Worm (Caenorhabditis elegans) whole organism, mixed stage, embryonic: ENCODE measurements around the gene T26C12.1.

ENCODE experiments used
- M03D4.4 ChIP-seq: sonication (generic microtip); optimal IDR thresholded peaks from 2 replicates; lab custom pipeline; 2017; ENCODE audit warnings: mild to moderate bottlenecking, missing genetic modification characterization, missing compliant biosample characterization
- bed-3 ChIP-seq: fragments of 200-800 bp; sonication (Bioruptor generic); optimal IDR thresholded peaks from 3 replicates; lab custom pipeline; 2018; ENCODE audit warnings: mild to moderate bottlenecking, missing genetic modification characterization, moderate library complexity, missing compliant biosample characterization
- blmp-1 ChIP-seq: fragments of 150-350 bp; optimal IDR thresholded peaks from 2 replicates; lab custom pipeline; 2014; ENCODE audit warnings: missing biosample characterization, missing genetic modification characterization
- ceh-39 ChIP-seq: fragments of 150-350 bp; optimal IDR thresholded peaks from 2 replicates; lab custom pipeline; 2014; ENCODE audit warnings: missing biosample characterization, missing genetic modification characterization
- ceh-43 ChIP-seq: fragments of 200-800 bp; sonication (Bioruptor generic); optimal IDR thresholded peaks from 2 replicates; lab custom pipeline; 2018; ENCODE audit warnings: mild to moderate bottlenecking, missing genetic modification characterization, moderate library complexity, missing compliant biosample characterization
- ceh-83 ChIP-seq: fragments of 200-800 bp; sonication (Bioruptor generic); optimal IDR thresholded peaks from 2 replicates; lab custom pipeline; 2018; ENCODE audit warnings: mild to moderate bottlenecking, missing genetic modification characterization, missing compliant biosample characterization
- ces-1 ChIP-seq: fragments of 150-350 bp; optimal IDR thresholded peaks from 2 replicates; lab custom pipeline; 2014; ENCODE audit warnings: missing biosample characterization, missing genetic modification reagents, missing genetic modification characterization
- cnd-1 ChIP-seq: fragments of 200-800 bp; sonication (Bioruptor generic); optimal IDR thresholded peaks from 2 replicates; lab custom pipeline; 2018; ENCODE audit warnings: mild to moderate bottlenecking, missing genetic modification characterization, missing compliant biosample characterization
- drap-1 ChIP-seq: fragments of 200-800 bp; sonication (Bioruptor generic); optimal IDR thresholded peaks from 3 replicates; lab custom pipeline; 2018; ENCODE audit warnings: mild to moderate bottlenecking, missing genetic modification characterization, missing compliant biosample characterization
- elt-1 ChIP-seq: sonication (generic microtip); optimal IDR thresholded peaks from 2 replicates; lab custom pipeline; 2017; ENCODE audit warnings: missing genetic modification characterization, mild to moderate bottlenecking, missing compliant biosample characterization, antibody characterized with exemption, moderate library complexity, borderline replicate concordance; ENCODE audit not compliant: insufficient read depth
- elt-3 ChIP-seq: fragments of 150-350 bp; optimal IDR thresholded peaks from 2 replicates; lab custom pipeline; 2014; ENCODE audit warnings: missing biosample characterization, missing genetic modification characterization
- flh-1 ChIP-seq: fragments of 200-800 bp; sonication (Bioruptor generic); optimal IDR thresholded peaks from 2 replicates; lab custom pipeline; 2018; ENCODE audit warnings: mild to moderate bottlenecking, missing genetic modification characterization, moderate library complexity, missing compliant biosample characterization
- ham-2 ChIP-seq: fragments of 200-800 bp; sonication (Bioruptor generic); optimal IDR thresholded peaks from 2 replicates; lab custom pipeline; 2018; ENCODE audit warnings: mild to moderate bottlenecking, missing genetic modification characterization, missing compliant biosample characterization
- hlh-1 ChIP-seq: fragments of 150-350 bp; optimal IDR thresholded peaks from 2 replicates; lab custom pipeline; 2014; ENCODE audit warnings: missing biosample characterization, missing genetic modification reagents, missing genetic modification characterization
- lin-13 ChIP-seq: fragments of 150-350 bp; optimal IDR thresholded peaks from 2 replicates; lab custom pipeline; 2014; ENCODE audit warnings: missing biosample characterization, missing genetic modification characterization
- lin-32 ChIP-seq: fragments of 200-800 bp; sonication (Bioruptor generic); optimal IDR thresholded peaks from 2 replicates; lab custom pipeline; 2018; ENCODE audit warnings: mild to moderate bottlenecking, missing genetic modification characterization, missing compliant biosample characterization
- lsy-2 ChIP-seq: fragments of 150-350 bp; optimal IDR thresholded peaks from 2 replicates; lab custom pipeline; 2014; ENCODE audit warnings: missing biosample characterization, missing genetic modification characterization
- mab-5 ChIP-seq: fragments of 150-350 bp; optimal IDR thresholded peaks from 2 replicates; lab custom pipeline; 2014; ENCODE audit warnings: missing biosample characterization, missing genetic modification characterization
- mep-1 ChIP-seq: fragments of 150-350 bp; optimal IDR thresholded peaks from 2 replicates; lab custom pipeline; 2017; ENCODE audit warnings: missing biosample characterization, missing genetic modification reagents, missing genetic modification characterization, inconsistent platforms
- mls-2 ChIP-seq: sonication (generic microtip); optimal IDR thresholded peaks from 2 replicates; lab custom pipeline; 2016; ENCODE audit warnings: mild to moderate bottlenecking, missing genetic modification characterization, moderate library complexity, missing compliant biosample characterization
- nhr-12 ChIP-seq: fragments of 150-350 bp; optimal IDR thresholded peaks from 2 replicates; lab custom pipeline; 2014; ENCODE audit warnings: missing biosample characterization, missing genetic modification characterization
- nhr-2 ChIP-seq: fragments of 150-350 bp; optimal IDR thresholded peaks from 2 replicates; lab custom pipeline; 2014; ENCODE audit warnings: missing biosample characterization, missing genetic modification characterization
- nhr-237 ChIP-seq: fragments of 150-350 bp; optimal IDR thresholded peaks from 2 replicates; lab custom pipeline; 2014; ENCODE audit warnings: missing biosample characterization, missing genetic modification characterization
- nhr-28 ChIP-seq: fragments of 150-350 bp; optimal IDR thresholded peaks from 2 replicates; lab custom pipeline; 2014; ENCODE audit warnings: missing biosample characterization, missing genetic modification characterization
- nhr-76 ChIP-seq: sonication (generic microtip); optimal IDR thresholded peaks from 2 replicates; lab custom pipeline; 2017; ENCODE audit warnings: missing biosample characterization, missing genetic modification characterization
- pha-4 ChIP-seq: fragments of 150-350 bp; optimal IDR thresholded peaks from 2 replicates; lab custom pipeline; 2018; ENCODE audit warnings: missing biosample characterization, missing genetic modification reagents, missing genetic modification characterization
- sem-2 ChIP-seq: fragments of 200-800 bp; sonication (Bioruptor generic); optimal IDR thresholded peaks from 2 replicates; lab custom pipeline; 2018; ENCODE audit warnings: mild to moderate bottlenecking, missing genetic modification characterization, missing compliant biosample characterization
- snpc-4 ChIP-seq: fragments of 150-350 bp; optimal IDR thresholded peaks from 2 replicates; lab custom pipeline; 2014; ENCODE audit warnings: missing biosample characterization, missing genetic modification characterization
- sptf-1 ChIP-seq: sonication (generic microtip); optimal IDR thresholded peaks from 2 replicates; lab custom pipeline; 2017; ENCODE audit warnings: mild to moderate bottlenecking, missing genetic modification characterization, moderate library complexity, missing compliant biosample characterization
- tbx-8 ChIP-seq: fragments of 200-800 bp; sonication (Bioruptor generic); optimal IDR thresholded peaks from 2 replicates; lab custom pipeline; 2018; ENCODE audit warnings: mild to moderate bottlenecking, missing genetic modification characterization, moderate library complexity, missing compliant biosample characterization
- unc-120 ChIP-seq: sonication (generic microtip); optimal IDR thresholded peaks from 2 replicates; lab custom pipeline; 2017; ENCODE audit warnings: missing genetic modification characterization, missing compliant biosample characterization; ENCODE audit not compliant: poor library complexity, severe bottlenecking
- unc-39 ChIP-seq: fragments of 150-350 bp; optimal IDR thresholded peaks from 2 replicates; lab custom pipeline; 2014; ENCODE audit warnings: missing biosample characterization, missing genetic modification characterization
- unc-62 ChIP-seq: fragments of 150-350 bp; optimal IDR thresholded peaks from 2 replicates; lab custom pipeline; 2014; ENCODE audit warnings: missing biosample characterization, missing genetic modification reagents, missing genetic modification characterization
- zip-8 ChIP-seq: fragments of 150-350 bp; optimal IDR thresholded peaks from 2 replicates; lab custom pipeline; 2014; ENCODE audit warnings: missing biosample characterization, missing genetic modification characterization
- ztf-11 ChIP-seq: fragments of 150-350 bp; optimal IDR thresholded peaks from 2 replicates; lab custom pipeline; 2014; ENCODE audit warnings: missing biosample characterization, missing genetic modification characterization

The T26C12.1 gene

DNA sequence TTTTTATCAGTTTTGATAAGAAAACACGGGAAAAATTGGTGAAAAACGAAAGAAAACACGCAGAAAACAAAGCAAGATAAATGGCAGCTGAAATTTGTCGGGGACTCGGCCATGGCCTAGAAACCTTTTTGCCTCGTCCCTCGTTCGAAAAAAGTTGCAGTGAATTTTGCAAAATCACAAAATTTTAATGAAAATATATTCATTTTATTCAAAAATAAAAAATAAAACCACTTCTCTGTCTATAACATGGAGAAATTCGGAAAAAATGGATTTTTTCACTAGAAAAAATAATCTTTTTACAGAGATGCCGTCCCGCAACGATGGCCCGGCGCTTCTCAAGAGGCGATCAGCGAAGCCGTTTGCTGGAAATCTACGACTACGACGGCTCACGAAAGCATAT lies 36.6 kb upstream of the T26C12.1 start, which contains the start of gene Y67D8A.2:
Y67D8A.2 (plus strand) TSS at position 301 of the 400 bp plus-strand sequence.
- no peak for TF ChIP-seq lsy-2
- no peak for TF ChIP-seq hlh-1 (tag; lab: Kevin White, UChicago)
- TF ChIP-seq ceh-83 (GFP tag; lab: Kevin White, UChicago) = no peak
- TF ChIP-seq ham-2 = no peak
- TF ChIP-seq mep-1 (tag; lab: Kevin White, UChicago) = no peak
- TF ChIP-seq drap-1 (GFP tag; lab: Kevin White, UChicago) = no peak

DNA sequence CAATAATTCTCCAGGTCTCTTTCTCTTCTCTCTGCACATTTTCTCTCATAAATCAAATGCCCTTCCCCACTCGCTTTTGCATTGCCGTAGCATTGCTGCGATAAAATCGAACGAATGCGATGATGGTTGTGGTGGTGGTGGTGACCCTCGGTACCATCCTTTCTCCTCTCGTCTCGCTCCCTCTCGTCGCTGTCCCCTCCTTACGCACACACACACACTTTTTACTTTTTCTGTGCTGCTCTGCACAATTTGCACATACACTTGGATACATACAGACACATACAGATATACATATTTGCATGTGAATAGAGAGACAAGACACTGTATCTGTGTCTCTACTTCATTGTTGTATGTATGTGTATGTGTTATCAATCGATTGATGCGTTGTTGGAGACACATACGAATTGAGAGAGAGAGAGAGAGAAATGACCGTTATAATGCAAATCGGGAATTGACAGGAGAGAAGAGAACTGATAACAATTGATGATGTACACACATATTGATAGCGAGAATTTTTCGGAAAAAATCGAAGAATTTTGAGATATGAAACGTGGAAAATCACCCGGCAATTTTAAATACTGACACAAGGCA lies 31.1 kb upstream of the T26C12.1 start:
- TF ChIP-seq unc-62 (peak; percentile 92), unc-120 (tag; lab: Kevin White, UChicago) (peak; percentile 81), elt-1 (tag; lab: Kevin White, UChicago) (peak; percentile 43), lsy-2 (peak; percentile 38), ceh-43 (GFP tag; lab: Kevin White, UChicago) (peak; percentile 48), M03D4.4 (tag; lab: Kevin White, UChicago) (peak; percentile 45), drap-1 (GFP tag; lab: Kevin White, UChicago) (peak; percentile 61), nhr-28 (tag; lab: Kevin White, UChicago) (peak; percentile 60), hlh-1 (tag; lab: Kevin White, UChicago) (peak; percentile 80), elt-3 (tag; lab: Kevin White, UChicago) (peak; percentile 76), mls-2 (tag; lab: Kevin White, UChicago) (peak; percentile 45), nhr-237 (tag; lab: Kevin White, UChicago) (peak; percentile 23), nhr-2 (tag; lab: Kevin White, UChicago) (peak; percentile 17), bed-3 (no peak), mep-1 (tag; lab: Kevin White, UChicago) (no peak), unc-39 (tag; lab: Kevin White, UChicago) (no peak), sptf-1 (tag; lab: Kevin White, UChicago) (no peak), ceh-39 (tag; lab: Kevin White, UChicago) (peak; percentile 58), mab-5 (tag; lab: Kevin White, UChicago) (peak; percentile 57), flh-1 (no peak), pha-4 (tag; lab: Kevin White, UChicago) (peak; percentile 83), lin-13 (tag; lab: Kevin White, UChicago) (peak; percentile 7), cnd-1 (tag; lab: Kevin White, UChicago) (peak; percentile 34), ham-2 (peak; percentile 79), blmp-1 (tag; lab: Kevin White, UChicago) (no peak)

DNA sequence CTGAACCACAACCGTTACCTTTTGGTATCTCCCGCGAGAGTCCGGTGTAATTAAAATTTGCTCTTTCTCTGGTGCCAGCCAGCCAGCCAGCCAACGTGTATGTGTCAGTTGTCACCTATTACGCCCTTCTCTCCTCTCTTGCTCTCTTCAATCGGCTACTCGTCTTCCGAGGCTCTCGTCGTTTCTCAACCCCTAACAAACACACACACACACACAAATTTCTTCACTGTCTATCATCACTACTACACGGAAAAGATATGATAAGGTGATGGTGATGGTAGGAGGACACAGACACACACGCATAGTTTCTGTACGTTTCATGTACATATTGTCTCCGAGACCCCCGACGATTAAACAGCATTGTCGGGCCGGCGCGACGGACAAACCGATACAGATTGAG lies 27.1 kb upstream of the T26C12.1 start:
- TF ChIP-seq sem-2 (GFP tag; lab: Kevin White, UChicago) (no peak), hlh-1 (tag; lab: Kevin White, UChicago) (peak; percentile 96), elt-1 (tag; lab: Kevin White, UChicago) (no peak), ces-1 (GFP tag; lab: Kevin White, UChicago) (no peak), unc-62 (peak; percentile 77), tbx-8 (GFP tag; lab: Kevin White, UChicago) (no peak), snpc-4 (tag; lab: Kevin White, UChicago) (no peak), lin-32 (GFP tag; lab: Kevin White, UChicago) (peak; percentile 28), sptf-1 (tag; lab: Kevin White, UChicago) (peak; percentile 20), ham-2 (peak; percentile 10), zip-8 (tag; lab: Kevin White, UChicago) (no peak), unc-120 (tag; lab: Kevin White, UChicago) (peak; percentile 63)

DNA sequence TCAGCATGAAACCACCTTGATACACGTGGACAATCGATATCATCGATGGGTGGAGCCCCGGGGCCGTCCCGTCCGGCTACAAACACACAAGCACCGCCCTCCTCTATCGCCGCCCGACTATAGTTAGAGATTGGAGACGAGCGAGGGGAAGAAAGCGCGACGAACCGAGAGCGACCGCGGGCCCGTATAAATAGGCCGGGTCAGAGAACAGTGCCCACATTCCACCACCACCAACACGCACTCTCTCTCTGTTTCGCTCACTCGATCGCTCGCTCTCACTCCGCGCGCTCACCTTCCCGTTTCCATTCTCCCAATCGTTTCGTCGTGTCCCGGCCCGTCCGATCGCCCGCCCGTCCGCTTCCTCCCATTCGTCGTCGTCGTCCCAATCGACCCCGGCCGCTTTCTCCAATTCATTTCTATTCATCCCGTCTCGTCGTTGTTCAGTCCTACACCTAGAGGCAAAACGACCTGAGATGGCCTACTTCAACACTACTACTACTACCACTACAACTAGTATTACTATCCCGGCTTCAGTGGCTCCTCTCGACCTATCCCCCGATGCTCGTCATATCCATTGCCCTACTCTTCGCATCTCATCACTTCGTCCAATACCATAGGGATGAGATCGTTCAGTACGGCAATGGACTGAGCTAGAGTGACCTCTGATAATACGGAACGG lies 25.9 kb upstream of the T26C12.1 start:
- TF ChIP-seq drap-1 (GFP tag; lab: Kevin White, UChicago) (peak; percentile 41), unc-120 (tag; lab: Kevin White, UChicago) (peak; percentile 62), pha-4 (tag; lab: Kevin White, UChicago) (peak; percentile 67), cnd-1 (tag; lab: Kevin White, UChicago) (peak; percentile 49), hlh-1 (tag; lab: Kevin White, UChicago) (no peak), mep-1 (tag; lab: Kevin White, UChicago) (no peak), lin-32 (GFP tag; lab: Kevin White, UChicago) (no peak), ham-2 (peak; percentile 96), M03D4.4 (tag; lab: Kevin White, UChicago) (peak; percentile 68), zip-8 (tag; lab: Kevin White, UChicago) (no peak), flh-1 (no peak), snpc-4 (tag; lab: Kevin White, UChicago) (no peak), ztf-11 (tag; lab: Kevin White, UChicago) (peak; percentile 64), nhr-12 (tag; lab: Kevin White, UChicago) (peak; percentile 47), unc-62 (peak; percentile 28), lsy-2 (no peak), elt-3 (tag; lab: Kevin White, UChicago) (no peak), elt-1 (tag; lab: Kevin White, UChicago) (peak; percentile 42), sem-2 (GFP tag; lab: Kevin White, UChicago) (peak; percentile 67), lin-13 (tag; lab: Kevin White, UChicago) (peak; percentile 66), ces-1 (GFP tag; lab: Kevin White, UChicago) (no peak), nhr-28 (tag; lab: Kevin White, UChicago) (no peak), nhr-76 (tag; lab: Kevin White, UChicago) (peak; percentile 23), bed-3 (peak; percentile 32), blmp-1 (tag; lab: Kevin White, UChicago) (no peak), nhr-2 (tag; lab: Kevin White, UChicago) (peak; percentile 36), unc-39 (tag; lab: Kevin White, UChicago) (no peak), nhr-237 (tag; lab: Kevin White, UChicago) (peak; percentile 25), mls-2 (tag; lab: Kevin White, UChicago) (peak; percentile 60), ceh-83 (GFP tag; lab: Kevin White, UChicago) (peak; percentile 67), ceh-43 (GFP tag; lab: Kevin White, UChicago) (no peak), sptf-1 (tag; lab: Kevin White, UChicago) (peak; percentile 77)
